Fruit fly (Drosophila melanogaster) whole organism, embryonic: ENCODE measurements around the gene Hsp67Ba.

Experiments
- Antp ChIP-seq: fragments of 200-800 bp; sonication (Bioruptor generic); optimal IDR thresholded peaks from 3 replicates; lab custom pipeline; 2016; ENCODE audit warnings: missing biosample characterization, missing genetic modification characterization
- BtbVII ChIP-seq: fragments of 200-800 bp; sonication (Bioruptor generic); optimal IDR thresholded peaks from 3 replicates; lab custom pipeline; 2017; ENCODE audit warnings: missing biosample characterization, mild to moderate bottlenecking, missing genetic modification characterization
- CG11247 ChIP-seq: fragments of 200-800 bp; sonication (Bioruptor generic); IDR thresholded peaks from 2 replicates; pipeline ENCODE4 v1.3.6; 2022; ENCODE audit warnings: missing biosample characterization, missing genetic modification characterization
- CG12391 ChIP-seq: fragments of 200-800 bp; sonication (Bioruptor generic); optimal IDR thresholded peaks from 3 replicates; lab custom pipeline; 2018; ENCODE audit warnings: missing biosample characterization, mild to moderate bottlenecking, missing genetic modification characterization, moderate library complexity
- CG13287 ChIP-seq: fragments of 200-800 bp; sonication (Bioruptor generic); IDR thresholded peaks from 2 replicates; pipeline ENCODE4 v1.3.6; 2022; ENCODE audit warnings: missing biosample characterization, missing genetic modification characterization; ENCODE audit not compliant: partially characterized antibody
- CG13296 ChIP-seq: fragments of 200-800 bp; sonication (Bioruptor generic); optimal IDR thresholded peaks from 3 replicates; lab custom pipeline; 2018; ENCODE audit warnings: missing biosample characterization, mild to moderate bottlenecking, missing genetic modification characterization
- CG14014 ChIP-seq: fragments of 200-800 bp; sonication (Bioruptor generic); IDR thresholded peaks from 2 replicates; pipeline ENCODE4 v1.3.6; 2022; ENCODE audit warnings: missing biosample characterization, missing genetic modification characterization
- CG14965 ChIP-seq: fragments of 200-800 bp; sonication (Bioruptor generic); optimal IDR thresholded peaks from 2 replicates; lab custom pipeline; 2016; ENCODE audit warnings: missing biosample characterization, missing genetic modification characterization, borderline replicate concordance
- CG15601 ChIP-seq: fragments of 200-800 bp; sonication (Bioruptor generic); optimal IDR thresholded peaks from 3 replicates; lab custom pipeline; 2019; ENCODE audit warnings: missing biosample characterization, mild to moderate bottlenecking, missing genetic modification characterization, moderate library complexity
- CG16863 ChIP-seq: fragments of 200-800 bp; sonication (Bioruptor generic); optimal IDR thresholded peaks from 3 replicates; lab custom pipeline; 2016; ENCODE audit warnings: missing biosample characterization, missing genetic modification characterization
- CG1832 ChIP-seq: fragments of 200-800 bp; sonication (Bioruptor generic); optimal IDR thresholded peaks from 2 replicates; lab custom pipeline; 2017; ENCODE audit warnings: missing biosample characterization, mild to moderate bottlenecking, missing genetic modification characterization, inconsistent platforms
- CG30403 ChIP-seq: fragments of 200-800 bp; sonication (Bioruptor generic); optimal IDR thresholded peaks from 3 replicates; lab custom pipeline; 2016; ENCODE audit warnings: missing biosample characterization, missing genetic modification characterization
- CG32532 ChIP-seq: fragments of 200-800 bp; sonication (Bioruptor generic); IDR thresholded peaks from 2 replicates; pipeline ENCODE4 v1.3.6; 2022; ENCODE audit warnings: missing biosample characterization, missing genetic modification characterization
- CG33557 ChIP-seq: fragments of 200-800 bp; sonication (Bioruptor generic); optimal IDR thresholded peaks from 2 replicates; lab custom pipeline; 2019; ENCODE audit warnings: missing biosample characterization, mild to moderate bottlenecking, missing genetic modification characterization, moderate library complexity
- CG34422 ChIP-seq: fragments of 200-800 bp; sonication (Bioruptor generic); IDR thresholded peaks from 3 replicates; pipeline ENCODE4 v1.3.6; 2022; ENCODE audit warnings: missing biosample characterization, missing genetic modification characterization
- CG3726 ChIP-seq: fragments of 200-800 bp; sonication (Bioruptor generic); IDR thresholded peaks from 3 replicates; pipeline ENCODE4, ENCODE4 v1.3.6; 2022; ENCODE audit warnings: missing biosample characterization, missing genetic modification characterization
- CG3838 ChIP-seq: fragments of 200-800 bp; sonication (Bioruptor generic); optimal IDR thresholded peaks from 3 replicates; lab custom pipeline; 2016; ENCODE audit warnings: missing biosample characterization, missing genetic modification characterization
- CG6854 ChIP-seq: fragments of 200-800 bp; sonication (Bioruptor generic); optimal IDR thresholded peaks from 3 replicates; lab custom pipeline; 2017; ENCODE audit warnings: missing biosample characterization, mild to moderate bottlenecking, missing genetic modification characterization
- CG7786 ChIP-seq: fragments of 200-800 bp; sonication (Bioruptor generic); optimal IDR thresholded peaks from 2 replicates; lab custom pipeline; 2016; ENCODE audit warnings: missing biosample characterization, missing genetic modification characterization
- CG7839 ChIP-seq: fragments of 200-800 bp; sonication (Bioruptor generic); optimal IDR thresholded peaks from 3 replicates; lab custom pipeline; 2018; ENCODE audit warnings: missing biosample characterization, mild to moderate bottlenecking, missing genetic modification characterization, moderate library complexity
- CG8290 ChIP-seq, 3 experiments: fragments of 200-800 bp; sonication (Bioruptor generic); optimal IDR thresholded peaks; 2 replicates each; lab custom pipeline; 2016 to 2019; ENCODE audit warnings: missing biosample characterization in 3 of 3, missing genetic modification characterization in 3 of 3, mild to moderate bottlenecking in 2 of 3, moderate library complexity in 1 of 3
- CG8478 ChIP-seq: fragments of >200 bp; optimal IDR thresholded peaks from 2 replicates; lab custom pipeline; 2018
- CG8765 ChIP-seq: fragments of 200-800 bp; sonication (Bioruptor generic); IDR thresholded peaks from 2 replicates; pipeline ENCODE4 v1.3.6; 2022; ENCODE audit warnings: missing biosample characterization, missing genetic modification characterization
- CG9609 ChIP-seq: fragments of 200-800 bp; sonication (Bioruptor generic); optimal IDR thresholded peaks from 3 replicates; lab custom pipeline; 2016; ENCODE audit warnings: missing biosample characterization, missing genetic modification characterization
- CTCF ChIP-seq: fragments of 200-800 bp; sonication (Bioruptor generic); optimal IDR thresholded peaks from 2 replicates; lab custom pipeline; 2017; ENCODE audit warnings: missing biosample characterization, mild to moderate bottlenecking, missing genetic modification characterization, moderate library complexity
- Fer1 ChIP-seq: fragments of 200-800 bp; sonication (Bioruptor generic); optimal IDR thresholded peaks from 2 replicates; lab custom pipeline; 2017; ENCODE audit warnings: missing biosample characterization, mild to moderate bottlenecking, missing genetic modification characterization
- Gsc ChIP-seq: fragments of 200-800 bp; sonication (Bioruptor generic); IDR thresholded peaks from 2 replicates; pipeline ENCODE4 v1.3.6; 2022; ENCODE audit warnings: missing biosample characterization, missing genetic modification characterization
- HLH4C ChIP-seq: fragments of 200-800 bp; sonication (Bioruptor generic); IDR thresholded peaks from 3 replicates; pipeline ENCODE4 v1.3.6; 2022; ENCODE audit warnings: missing biosample characterization, missing genetic modification characterization; ENCODE audit not compliant: partially characterized antibody
- MTF-1 ChIP-seq: fragments of 200-800 bp; sonication (Bioruptor generic); optimal IDR thresholded peaks from 2 replicates; lab custom pipeline; 2018; ENCODE audit warnings: missing biosample characterization, mild to moderate bottlenecking, missing genetic modification characterization, borderline replicate concordance
- Med ChIP-seq: fragments of 200-800 bp; sonication (Bioruptor generic); peaks from one replicate; lab custom pipeline; 2016; ENCODE audit warnings: missing biosample characterization, missing genetic modification characterization, mild to moderate bottlenecking, inconsistent platforms, moderate library complexity
- Myb ChIP-seq: fragments of 200-800 bp; sonication (Bioruptor generic); optimal IDR thresholded peaks from 2 replicates; lab custom pipeline; 2016; ENCODE audit warnings: missing biosample characterization, missing genetic modification characterization
- NK7.1 ChIP-seq: fragments of 200-800 bp; sonication (Bioruptor generic); optimal IDR thresholded peaks from 3 replicates; lab custom pipeline; 2016; ENCODE audit warnings: missing biosample characterization, missing genetic modification characterization
- Spps ChIP-seq: fragments of 200-800 bp; sonication (Bioruptor generic); optimal IDR thresholded peaks from 2 replicates; lab custom pipeline; 2018; ENCODE audit warnings: missing biosample characterization, mild to moderate bottlenecking, missing genetic modification characterization
- TFAM ChIP-seq: fragments of 200-800 bp; sonication (Bioruptor generic); optimal IDR thresholded peaks from 2 replicates; lab custom pipeline; 2017; ENCODE audit warnings: missing biosample characterization, missing genetic modification characterization, inconsistent platforms
- YL-1 ChIP-seq: fragments of 200-800 bp; sonication (Bioruptor generic); optimal IDR thresholded peaks from 3 replicates; lab custom pipeline; 2017; ENCODE audit warnings: missing biosample characterization, mild to moderate bottlenecking, missing genetic modification characterization
- abd-A ChIP-seq: fragments of 200-800 bp; sonication (Bioruptor generic); optimal IDR thresholded peaks from 3 replicates; lab custom pipeline; 2019; ENCODE audit warnings: missing biosample characterization, mild to moderate bottlenecking, missing genetic modification characterization, moderate library complexity
- ci ChIP-seq: fragments of 200-800 bp; sonication (Bioruptor generic); IDR thresholded peaks from 3 replicates; pipeline ENCODE4 v1.3.6; 2022; ENCODE audit warnings: missing biosample characterization, missing genetic modification characterization
- crc ChIP-seq: fragments of 200-800 bp; sonication (Bioruptor generic); optimal IDR thresholded peaks from 2 replicates; lab custom pipeline; 2016; ENCODE audit warnings: missing biosample characterization, missing genetic modification characterization
- dmrt99B ChIP-seq: fragments of 200-800 bp; sonication (Bioruptor generic); optimal IDR thresholded peaks from 2 replicates; lab custom pipeline; 2018; ENCODE audit warnings: missing biosample characterization, mild to moderate bottlenecking, missing genetic modification characterization, moderate library complexity
- dysf ChIP-seq: fragments of 200-800 bp; sonication (Bioruptor generic); IDR thresholded peaks from 3 replicates; pipeline ENCODE4 v1.3.6; 2022; ENCODE audit warnings: missing biosample characterization, missing genetic modification characterization
- ftz-f1 ChIP-seq: fragments of 200-800 bp; sonication (Bioruptor generic); optimal IDR thresholded peaks from 2 replicates; lab custom pipeline; 2016; ENCODE audit warnings: missing biosample characterization, missing genetic modification characterization
- gro ChIP-seq: fragments of 200-800 bp; sonication (Bioruptor generic); optimal IDR thresholded peaks from 2 replicates; lab custom pipeline; 2016; ENCODE audit warnings: missing biosample characterization, missing genetic modification characterization
- knrl ChIP-seq: fragments of 200-800 bp; sonication (Bioruptor generic); IDR thresholded peaks from 3 replicates; pipeline ENCODE4 v1.3.6; 2022; ENCODE audit warnings: missing biosample characterization, missing genetic modification characterization; ENCODE audit not compliant: partially characterized antibody
- lilli ChIP-seq: fragments of 200-800 bp; sonication (Bioruptor generic); optimal IDR thresholded peaks from 3 replicates; lab custom pipeline; 2016; ENCODE audit warnings: missing biosample characterization, missing genetic modification characterization
- lov ChIP-seq, 2 experiments: fragments of 200-800 bp in 1 of 2; fragments of >200 bp in 1 of 2; sonication (Bioruptor generic) in 1 of 2; IDR thresholded peaks in 1 of 2; optimal IDR thresholded peaks in 1 of 2; 2 replicates in 1 of 2; 3 replicates in 1 of 2; pipeline versions ENCODE4 v1.3.6 to Lab custom; 2017 to 2022; ENCODE audit warnings: missing biosample characterization in 1 of 2, missing genetic modification characterization in 1 of 2
- mam ChIP-seq: fragments of 200-800 bp; sonication (Bioruptor generic); optimal IDR thresholded peaks from 3 replicates; lab custom pipeline; 2016; ENCODE audit warnings: missing biosample characterization, missing genetic modification characterization
- pnt ChIP-seq: fragments of 200-800 bp; sonication (Bioruptor generic); optimal IDR thresholded peaks from 3 replicates; lab custom pipeline; 2016; ENCODE audit warnings: missing biosample characterization, missing genetic modification characterization
- ssp ChIP-seq: fragments of 200-800 bp; sonication (Bioruptor generic); IDR thresholded peaks from 2 replicates; pipeline ENCODE4 v1.3.6; 2022; ENCODE audit warnings: missing biosample characterization, missing genetic modification characterization
- ttk ChIP-seq: fragments of 200-800 bp; sonication (Bioruptor generic); IDR thresholded peaks from 2 replicates; pipeline ENCODE4 v2.1.2; 2022; ENCODE audit warnings: missing biosample characterization, missing genetic modification characterization

Gene Hsp67Ba

dm6 chr3L:9422636-9423419 lies 43.5 kb upstream of the Hsp67Ba start, which contains the start of gene aay (continued):
- TF ChIP-seq lov (optimal IDR thresholded peaks at IDR 0.05; lab: Kevin White, UChicago) (peak; percentile 42), lov (GFP tag; IDR thresholded peaks at IDR 0.05; lab: Robert Waterston, UW) (peak; percentile 98), CG3838 (GFP tag; lab: Kevin White, UChicago) (peak; percentile 97), CG13296 (peak; percentile 99), CTCF (GFP tag; lab: Kevin White, UChicago) (peak; percentile 73), gro (GFP tag; lab: Kevin White, UChicago) (peak; percentile 98), dysf (peak; percentile 99), pnt (GFP tag; lab: Kevin White, UChicago) (peak; percentile 95), CG8765 (GFP tag; lab: Robert Waterston, UW) (peak; percentile 98), HLH4C (GFP tag; lab: Robert Waterston, UW) (0 out of 3 replicates have a peak, but pooled peaks have one; percentile 37), CG34422 (GFP tag; lab: Robert Waterston, UW) (peak; percentile 98), lilli (GFP tag; lab: Kevin White, UChicago) (peak; percentile 99), CG8478 (lab: Kevin White, UChicago) (no peak), CG11247 (GFP tag; lab: Robert Waterston, UW) (peak; percentile 97), Myb (GFP tag; lab: Kevin White, UChicago) (peak; percentile 86), CG7839 (tag; lab: Kevin White, UChicago) (peak; percentile 99), CG1832 (no peak), knrl (GFP tag; lab: Robert Waterston, UW) (no peak; the same call in 2 of the 3 replicates), YL-1 (GFP tag; lab: Kevin White, UChicago) (peak; percentile 97), CG8290 (GFP tag; optimal IDR thresholded peaks at IDR 0.05; lab: Kevin White, UChicago) (peak; percentile 99), CG8290 (tag; optimal IDR thresholded peaks at IDR 0.05; lab: Kevin White, UChicago) (peak; percentile 90 to 93), abd-A (peak; percentile 94), CG33557 (GFP tag; lab: Kevin White, UChicago) (peak; percentile 98), CG9609 (peak; percentile 97), Gsc (GFP tag; lab: Robert Waterston, UW) (peak; percentile 95), CG3726 (GFP tag; lab: Robert Waterston, UW) (peak; percentile 98), NK7.1 (GFP tag; lab: Kevin White, UChicago) (peak; percentile 97), CG12391 (peak; percentile 100), TFAM (GFP tag; lab: Kevin White, UChicago) (peak; percentile 92), CG14014 (GFP tag; lab: Robert Waterston, UW) (peak; percentile 97), dmrt99B (tag; lab: Kevin White, UChicago) (peak; percentile 100), Antp (GFP tag; lab: Kevin White, UChicago) (peak; percentile 91), mam (GFP tag; lab: Kevin White, UChicago) (peak; percentile 97), ftz-f1 (peak; percentile 83), ttk (GFP tag; lab: Robert Waterston, UW) (peak; percentile 98), Fer1 (GFP tag; lab: Kevin White, UChicago) (peak; percentile 99), CG14965 (GFP tag; lab: Kevin White, UChicago) (peak; percentile 81), crc (GFP tag; lab: Kevin White, UChicago) (peak; percentile 94), Spps (peak; percentile 98), BtbVII (GFP tag; lab: Kevin White, UChicago) (peak; percentile 99), CG13287 (GFP tag; lab: Robert Waterston, UW) (peak; percentile 63), CG32532 (GFP tag; lab: Robert Waterston, UW) (peak; percentile 98), ssp (GFP tag; lab: Robert Waterston, UW) (peak; percentile 92), CG6854 (GFP tag; lab: Kevin White, UChicago) (peak; percentile 98), CG16863 (peak; percentile 97), CG7786 (GFP tag; lab: Kevin White, UChicago) (peak; percentile 97), CG30403 (peak; percentile 99), ci (GFP tag; lab: Robert Waterston, UW) (peak; percentile 99), Med (GFP tag; lab: Kevin White, UChicago) (peak; percentile 100), CG15601 (tag; lab: Kevin White, UChicago) (peak; percentile 98), MTF-1 (peak; percentile 95)
